Worm (Caenorhabditis elegans) whole organism, midembryonic: ENCODE results near the gene fan-1.

Experiments
- T22C8.4 ChIP-seq: fragments of 200-800 bp; sonication (Bioruptor generic); IDR thresholded peaks from 2 replicates; pipeline ENCODE4 v1.3.6; 2022; ENCODE audit warnings: missing genetic modification characterization, missing compliant biosample characterization
- cog-1 ChIP-seq: sonication (generic microtip); optimal IDR thresholded peaks from 2 replicates; lab custom pipeline; 2016; ENCODE audit warnings: missing genetic modification characterization, missing compliant biosample characterization
- flt-1 ChIP-seq: fragments of 200-800 bp; sonication (Bioruptor generic); IDR thresholded peaks from 2 replicates; pipeline ENCODE4 v1.3.6; 2022; ENCODE audit warnings: missing genetic modification characterization, missing compliant biosample characterization
- klf-2 ChIP-seq: fragments of 200-800 bp; sonication (Bioruptor generic); conservative IDR thresholded peaks from 2 replicates; pipeline ENCODE4 v1.3.6; 2022; ENCODE audit warnings: missing genetic modification reagents, missing genetic modification characterization, missing compliant biosample characterization
- ref-1 ChIP-seq: fragments of 200-800 bp; sonication (Bioruptor generic); conservative IDR thresholded peaks from 2 replicates; pipeline ENCODE4 v1.3.6; 2022; ENCODE audit warnings: missing genetic modification reagents, missing genetic modification characterization, missing compliant biosample characterization
- tab-1 ChIP-seq: fragments of 200-800 bp; sonication (Bioruptor generic); IDR thresholded peaks from 2 replicates; pipeline ENCODE4 v1.3.6; 2022; ENCODE audit warnings: missing genetic modification characterization, missing compliant biosample characterization
- ztf-23 ChIP-seq: fragments of 200-800 bp; sonication (Bioruptor generic); IDR thresholded peaks from 2 replicates; pipeline ENCODE4 v1.3.6; 2022; ENCODE audit warnings: missing genetic modification reagents, missing genetic modification characterization, missing compliant biosample characterization
- ztf-29 ChIP-seq: fragments of 200-800 bp; sonication (Bioruptor generic); IDR thresholded peaks from 2 replicates; pipeline ENCODE4 v1.3.6; 2022; ENCODE audit warnings: missing genetic modification reagents, missing genetic modification characterization, missing compliant biosample characterization

DNA sequence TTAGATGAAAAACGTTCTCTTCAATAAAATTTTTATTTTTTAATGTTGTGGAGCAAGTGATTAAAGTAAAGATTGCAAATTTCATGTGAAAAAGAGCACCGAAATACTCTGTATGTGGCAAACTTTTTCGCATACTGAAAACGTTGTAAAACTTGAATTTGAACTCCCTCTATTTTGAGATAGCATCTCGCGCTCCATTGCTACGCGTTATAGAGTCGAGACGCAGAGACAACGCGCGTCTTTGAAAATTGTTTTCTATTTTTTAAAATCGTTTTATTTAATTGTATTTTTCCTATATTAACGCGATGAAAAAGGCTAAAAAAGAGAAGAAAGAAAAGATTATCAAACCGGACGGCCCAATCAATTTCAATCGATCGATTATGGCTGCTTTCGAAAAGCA is at the start of gene fan-1:
- no peak for TF ChIP-seq flt-1 (GFP tag; lab: Robert Waterston, UW)
- no peak for TF ChIP-seq klf-2
- TF ChIP-seq ref-1 (GFP tag; lab: Robert Waterston, UW), result no peak
- no peak for TF ChIP-seq tab-1 (GFP tag; lab: Robert Waterston, UW)
- no peak for TF ChIP-seq ztf-29 (GFP tag; lab: Robert Waterston, UW)
- TF ChIP-seq ztf-23 (GFP tag; lab: Robert Waterston, UW), result 0 out of 2 replicates have a peak, but pooled peaks have one; percentile 40
- no peak for TF ChIP-seq T22C8.4 (GFP tag; lab: Robert Waterston, UW)
- no peak for TF ChIP-seq cog-1 (tag; lab: Kevin White, UChicago)
